Worm (Caenorhabditis elegans) whole organism, L1 larva: ENCODE measurements around the gene R12B2.2.

ENCODE experiments used
- C34B4.2 ChIP-seq: sonication (generic microtip); optimal IDR thresholded peaks from 2 replicates; lab custom pipeline; 2017; ENCODE audit warnings: mild to moderate bottlenecking, missing genetic modification characterization, missing compliant biosample characterization
- aly-2 ChIP-seq: fragments of 150-350 bp; optimal IDR thresholded peaks from 2 replicates; lab custom pipeline; 2014; ENCODE audit warnings: missing biosample characterization, missing genetic modification characterization
- ceh-63 ChIP-seq: fragments of 200-800 bp; sonication (Bioruptor generic); optimal IDR thresholded peaks from 2 replicates; lab custom pipeline; 2018; ENCODE audit warnings: mild to moderate bottlenecking, missing genetic modification characterization, missing compliant biosample characterization
- ceh-88 ChIP-seq: fragments of 200-800 bp; sonication (Bioruptor generic); IDR thresholded peaks from 2 replicates; pipeline ENCODE4 v1.3.6; 2022; ENCODE audit warnings: missing genetic modification characterization, missing compliant biosample characterization
- ceh-90 ChIP-seq: sonication (generic microtip); optimal IDR thresholded peaks from 2 replicates; lab custom pipeline; 2016; ENCODE audit warnings: missing genetic modification characterization, missing compliant biosample characterization
- dpl-1 ChIP-seq, 3 experiments: fragments of 150-350 bp in 2 of 3; sonication (generic microtip) in 1 of 3; optimal IDR thresholded peaks; 2 replicates each; lab custom pipeline; 2014 to 2017; ENCODE audit warnings: missing biosample characterization in 3 of 3, missing genetic modification characterization in 3 of 3, missing genetic modification reagents in 3 of 3
- efl-1 ChIP-seq, 4 experiments: fragments of 150-350 bp; optimal IDR thresholded peaks in 3 of 4; peaks in 1 of 4; 1 replicate in 1 of 4; 2 replicates in 3 of 4; lab custom pipeline; 2014; ENCODE audit warnings: missing biosample characterization in 2 of 4, missing genetic modification characterization in 2 of 4, missing genetic modification reagents in 2 of 4
- efl-3 ChIP-seq: fragments of 200-800 bp; sonication (Bioruptor generic); optimal IDR thresholded peaks from 2 replicates; lab custom pipeline; 2018; ENCODE audit warnings: mild to moderate bottlenecking, missing genetic modification characterization, missing compliant biosample characterization
- egl-13 ChIP-seq: sonication (generic microtip); optimal IDR thresholded peaks from 2 replicates; lab custom pipeline; 2016; ENCODE audit warnings: missing genotype, missing genetic modification reagents, missing genetic modification characterization, missing compliant biosample characterization
- egl-27 ChIP-seq, 2 experiments: fragments of 150-350 bp in 1 of 2; sonication (generic microtip); optimal IDR thresholded peaks; 3 replicates each; lab custom pipeline; 2017 to 2018; ENCODE audit warnings: missing biosample characterization in 2 of 2, missing genetic modification characterization in 2 of 2, missing genetic modification reagents in 2 of 2
- elt-2 ChIP-seq: sonication (generic microtip); optimal IDR thresholded peaks from 2 replicates; lab custom pipeline; 2016; ENCODE audit warnings: missing genetic modification characterization, mild to moderate bottlenecking, inconsistent platforms, missing compliant biosample characterization, missing genetic modification reagents
- elt-3 ChIP-seq, 6 experiments: fragments of 150-350 bp in 1 of 6; sonication (generic microtip); optimal IDR thresholded peaks; 2 replicates each; lab custom pipeline; 2017 to 2018; ENCODE audit warnings: missing biosample characterization in 6 of 6, missing genetic modification characterization in 6 of 6, inconsistent platforms in 1 of 6
- ets-5 ChIP-seq: fragments of 200-800 bp; sonication (Bioruptor generic); IDR thresholded peaks from 2 replicates; pipeline ENCODE4 v1.3.6; 2022; ENCODE audit warnings: missing genetic modification characterization, missing compliant biosample characterization
- fkh-8 ChIP-seq: sonication (generic microtip); optimal IDR thresholded peaks from 2 replicates; lab custom pipeline; 2016; ENCODE audit warnings: mild to moderate bottlenecking, missing genetic modification characterization, missing compliant biosample characterization
- fos-1 ChIP-seq: fragments of 150-350 bp; optimal IDR thresholded peaks from 2 replicates; lab custom pipeline; 2014; ENCODE audit warnings: missing biosample characterization, missing genetic modification characterization
- grh-1 ChIP-seq: fragments of 200-800 bp; sonication (Bioruptor generic); IDR thresholded peaks from 2 replicates; pipeline ENCODE4 v1.3.6; 2022; ENCODE audit warnings: missing genetic modification reagents, missing genetic modification characterization, missing compliant biosample characterization
- hlh-17 ChIP-seq: fragments of 200-800 bp; sonication (Bioruptor generic); optimal IDR thresholded peaks from 2 replicates; lab custom pipeline; 2018; ENCODE audit warnings: missing genetic modification characterization, mild to moderate bottlenecking, missing compliant biosample characterization, moderate library complexity, borderline replicate concordance
- hpl-2 ChIP-seq: fragments of 150-350 bp; optimal IDR thresholded peaks from 2 replicates; lab custom pipeline; 2014; ENCODE audit warnings: missing biosample characterization, missing genetic modification reagents, missing genetic modification characterization
- lin-14 ChIP-seq: fragments of 200-800 bp; sonication (Bioruptor generic); optimal IDR thresholded peaks from 2 replicates; lab custom pipeline; 2018; ENCODE audit warnings: mild to moderate bottlenecking, missing genetic modification characterization, moderate library complexity, missing compliant biosample characterization
- lin-15B ChIP-seq: fragments of 150-350 bp; sonication (generic microtip); optimal IDR thresholded peaks from 3 replicates; lab custom pipeline; 2014; ENCODE audit warnings: missing biosample characterization, missing genetic modification characterization
- lin-35 ChIP-seq, 2 experiments: fragments of 150-350 bp; optimal IDR thresholded peaks; 2 replicates each; lab custom pipeline; 2014; ENCODE audit warnings: missing biosample characterization in 2 of 2, missing genetic modification characterization in 2 of 2, missing genetic modification reagents in 2 of 2
- mdl-1 ChIP-seq, 2 experiments: fragments of 150-350 bp; optimal IDR thresholded peaks; 2 replicates each; lab custom pipeline; 2014 to 2017; ENCODE audit warnings: missing biosample characterization in 2 of 2, missing genetic modification characterization in 2 of 2, inconsistent platforms in 1 of 2
- mep-1 ChIP-seq: fragments of 150-350 bp; optimal IDR thresholded peaks from 2 replicates; lab custom pipeline; 2014; ENCODE audit warnings: missing biosample characterization, missing genetic modification characterization
- nhr-11 ChIP-seq: fragments of 150-350 bp; optimal IDR thresholded peaks from 2 replicates; lab custom pipeline; 2014; ENCODE audit warnings: missing biosample characterization, missing genetic modification characterization
- nhr-12 ChIP-seq: sonication (generic microtip); optimal IDR thresholded peaks from 2 replicates; lab custom pipeline; 2017; ENCODE audit warnings: missing biosample characterization, missing genetic modification characterization
- nhr-71 ChIP-seq: sonication (generic microtip); optimal IDR thresholded peaks from 2 replicates; lab custom pipeline; 2016; ENCODE audit warnings: mild to moderate bottlenecking, missing genetic modification characterization, moderate library complexity, missing compliant biosample characterization
- nhr-76 ChIP-seq: sonication (generic microtip); optimal IDR thresholded peaks from 2 replicates; lab custom pipeline; 2017; ENCODE audit warnings: missing biosample characterization, missing genetic modification characterization
- nhr-77 ChIP-seq: fragments of 150-350 bp; optimal IDR thresholded peaks from 2 replicates; lab custom pipeline; 2014; ENCODE audit warnings: missing biosample characterization, missing genetic modification characterization
- nhr-90 ChIP-seq: sonication (generic microtip); optimal IDR thresholded peaks from 2 replicates; lab custom pipeline; 2016; ENCODE audit warnings: mild to moderate bottlenecking, missing genetic modification characterization, missing compliant biosample characterization; ENCODE audit not compliant: poor library complexity
- pag-3 ChIP-seq: sonication (generic microtip); optimal IDR thresholded peaks from 2 replicates; lab custom pipeline; 2017; ENCODE audit warnings: missing genetic modification characterization, mild to moderate bottlenecking, missing compliant biosample characterization, antibody characterized with exemption, borderline replicate concordance; ENCODE audit not compliant: insufficient read depth
- rnt-1 ChIP-seq: sonication (generic microtip); optimal IDR thresholded peaks from 2 replicates; lab custom pipeline; 2016; ENCODE audit warnings: mild to moderate bottlenecking, missing genetic modification characterization, moderate library complexity, missing compliant biosample characterization
- skn-1 ChIP-seq: fragments of 150-350 bp; optimal IDR thresholded peaks from 2 replicates; lab custom pipeline; 2014; ENCODE audit warnings: missing biosample characterization, missing genetic modification characterization
- snpc-4 ChIP-seq: fragments of 150-350 bp; optimal IDR thresholded peaks from 2 replicates; lab custom pipeline; 2014; ENCODE audit warnings: missing biosample characterization, missing genetic modification characterization
- sox-4 ChIP-seq: sonication (generic microtip); optimal IDR thresholded peaks from 2 replicates; lab custom pipeline; 2016; ENCODE audit warnings: missing genetic modification characterization, missing compliant biosample characterization
- sup-37 ChIP-seq: fragments of 200-800 bp; sonication (Bioruptor generic); optimal IDR thresholded peaks from 2 replicates; lab custom pipeline; 2018; ENCODE audit warnings: mild to moderate bottlenecking, missing genetic modification characterization, missing compliant biosample characterization
- unc-130 ChIP-seq: fragments of 150-350 bp; optimal IDR thresholded peaks from 2 replicates; lab custom pipeline; 2017; ENCODE audit warnings: missing biosample characterization, missing genetic modification characterization, inconsistent platforms
- unc-62 ChIP-seq: fragments of 150-350 bp; optimal IDR thresholded peaks from 2 replicates; lab custom pipeline; 2014; ENCODE audit warnings: missing biosample characterization, missing genetic modification reagents, missing genetic modification characterization
- unc-86 ChIP-seq: sonication (generic microtip); optimal IDR thresholded peaks from 2 replicates; lab custom pipeline; 2016; ENCODE audit warnings: missing genetic modification characterization, missing compliant biosample characterization
- unc-98 ChIP-seq: fragments of 200-800 bp; sonication (Bioruptor generic); IDR thresholded peaks from 2 replicates; pipeline ENCODE4 v1.3.6; 2022; ENCODE audit warnings: missing genetic modification characterization, missing compliant biosample characterization
- vab-15 ChIP-seq: sonication (generic microtip); optimal IDR thresholded peaks from 2 replicates; lab custom pipeline; 2017; ENCODE audit warnings: missing genotype, mild to moderate bottlenecking, missing genetic modification characterization, missing compliant biosample characterization
- xbp-1 ChIP-seq: sonication (generic microtip); optimal IDR thresholded peaks from 2 replicates; lab custom pipeline; 2016; ENCODE audit warnings: missing genetic modification characterization, missing compliant biosample characterization
- ztf-11 ChIP-seq, 2 experiments: sonication (generic microtip); optimal IDR thresholded peaks; 2 replicates each; lab custom pipeline; 2016 to 2017; ENCODE audit warnings: missing genetic modification characterization in 2 of 2, missing biosample characterization in 1 of 2, missing compliant biosample characterization in 1 of 2

R12B2.2 gene

DNA sequence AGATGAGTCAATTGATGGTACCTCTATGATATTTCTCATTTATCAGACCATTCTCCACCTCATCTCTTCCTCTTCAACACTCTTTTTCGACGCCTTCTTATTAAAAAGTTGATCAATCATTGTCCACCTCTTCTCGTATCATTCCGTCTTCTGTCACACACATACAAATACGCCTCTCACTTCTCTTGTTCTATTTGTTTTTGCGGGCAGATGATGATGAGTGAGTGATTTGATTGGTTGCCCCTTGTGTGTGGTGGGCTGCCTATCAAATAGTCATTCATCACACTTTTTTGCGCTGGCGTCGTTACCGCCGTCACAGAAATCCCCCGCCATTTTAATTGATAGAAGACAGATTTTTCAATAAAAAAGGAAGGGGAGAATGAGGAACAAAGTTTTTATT, 5.9 kb downstream of the R12B2.2 start (continued):
- TF ChIP-seq unc-62 (GFP tag; lab: Kevin White, UChicago) (no peak), nhr-76 (tag; lab: Kevin White, UChicago) (no peak), ztf-11 (tag; optimal IDR thresholded peaks at IDR 0.05; lab: Kevin White, UChicago) (no peak), lin-15B (no peak), nhr-11 (tag; lab: Kevin White, UChicago) (no peak), hlh-17 (GFP tag; lab: Kevin White, UChicago) (no peak), unc-86 (tag; lab: Kevin White, UChicago) (no peak), nhr-12 (no peak), mep-1 (tag; lab: Kevin White, UChicago) (peak; percentile 31), egl-27 (tag; optimal IDR thresholded peaks at IDR 0.05; lab: Kevin White, UChicago) (no peak), lin-35 (GFP tag; optimal IDR thresholded peaks at IDR 0.05; lab: Kevin White, UChicago) (peak in 1 of 2 experiments; percentile 52), sox-4 (tag; lab: Kevin White, UChicago) (no peak), dpl-1 (GFP tag; optimal IDR thresholded peaks at IDR 0.05; lab: Kevin White, UChicago) (no peak), egl-13 (tag; lab: Kevin White, UChicago) (no peak), grh-1 (GFP tag; lab: Robert Waterston, UW) (no peak), xbp-1 (no peak), lin-14 (GFP tag; lab: Kevin White, UChicago) (peak; percentile 66), fkh-8 (tag; lab: Kevin White, UChicago) (no peak), vab-15 (tag; lab: Kevin White, UChicago) (no peak), unc-98 (no peak), nhr-90 (tag; lab: Kevin White, UChicago) (no peak), unc-130 (tag; lab: Kevin White, UChicago) (no peak), hpl-2 (GFP tag; lab: Kevin White, UChicago) (no peak), skn-1 (tag; lab: Kevin White, UChicago) (no peak), mdl-1 (tag; optimal IDR thresholded peaks at IDR 0.05; lab: Kevin White, UChicago) (no peak), rnt-1 (tag; lab: Kevin White, UChicago) (no peak), snpc-4 (tag; lab: Kevin White, UChicago) (no peak), aly-2 (tag; lab: Kevin White, UChicago) (no peak), C34B4.2 (tag; lab: Kevin White, UChicago) (no peak), nhr-77 (tag; lab: Kevin White, UChicago) (no peak), efl-3 (GFP tag; lab: Kevin White, UChicago) (no peak), pag-3 (tag; lab: Kevin White, UChicago) (no peak), nhr-71 (tag; lab: Kevin White, UChicago) (peak; percentile 47), ceh-63 (GFP tag; lab: Kevin White, UChicago) (no peak), fos-1 (tag; lab: Kevin White, UChicago) (no peak), ceh-88 (GFP tag; lab: Robert Waterston, UW) (no peak), sup-37 (GFP tag; lab: Kevin White, UChicago) (no peak), ets-5 (GFP tag; lab: Robert Waterston, UW) (no peak), efl-1 (optimal IDR thresholded peaks at IDR 0.05; lab: Kevin White, UChicago) (no peak), efl-1 (GFP tag; optimal IDR thresholded peaks at IDR 0.05 in 1 of 2; lab: Kevin White, UChicago) (peak in 1 of 2 experiments; percentile 68), ceh-90 (no peak), elt-3 (tag; optimal IDR thresholded peaks at IDR 0.05; lab: Kevin White, UChicago) (peak in 4 of 6 experiments; percentile 7 to 66 (median 34)), elt-2 (no peak)
